Worm (Caenorhabditis elegans): ENCODE data around the gene F10B5.2.

The F10B5.2 gene

DNA sequence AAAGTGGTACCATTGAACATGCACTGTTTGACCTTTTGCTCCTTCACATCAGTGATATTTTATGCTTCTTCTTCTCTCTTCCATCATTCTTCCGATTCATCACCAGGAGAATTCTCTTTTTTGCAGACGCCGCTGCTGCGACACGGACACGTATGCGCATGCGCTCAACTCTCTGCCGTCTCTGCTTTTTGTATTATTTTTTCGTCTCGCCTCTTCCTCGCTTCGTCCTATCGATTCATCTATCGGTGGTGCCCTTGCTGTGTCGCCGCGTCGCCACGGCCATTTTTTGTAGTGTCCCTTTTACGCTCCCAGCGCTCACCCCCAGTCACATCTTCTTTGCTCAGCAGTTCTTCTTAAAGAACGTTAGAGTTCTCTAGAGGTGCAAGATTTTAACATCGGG is 18.4 kb upstream of the F10B5.2 start (continued):
- TF ChIP-seq cey-2 (tag; optimal IDR thresholded peaks at IDR 0.05; ENCODE audit: borderline replicate concordance, insufficient read depth) (no peak), madf-5 (GFP tag; IDR thresholded peaks at IDR 0.05) (no peak)

ce11 chrII:8126617-8127016 is 17.9 kb upstream of the F10B5.2 start:
- TF ChIP-seq spr-3 (GFP tag; optimal IDR thresholded peaks at IDR 0.05), result no peak
- no peak for TF ChIP-seq lin-13 (GFP tag; optimal IDR thresholded peaks at IDR 0.05)
- TF ChIP-seq mep-1 (tag; optimal IDR thresholded peaks at IDR 0.05), result no peak
- TF ChIP-seq Y105C5A.15 (GFP tag; IDR thresholded peaks at IDR 0.05), result no peak
- TF ChIP-seq dmd-8 (GFP tag; IDR thresholded peaks at IDR 0.05), result no peak
- no peak for TF ChIP-seq unc-39 (tag; optimal IDR thresholded peaks at IDR 0.05)
- no peak for TF ChIP-seq ztf-11 (tag; optimal IDR thresholded peaks at IDR 0.05)
- no peak for TF ChIP-seq D1046.2 (GFP tag; IDR thresholded peaks at IDR 0.05)
- no peak for TF ChIP-seq lin-39 (tag; optimal IDR thresholded peaks at IDR 0.05)
- no peak for TF ChIP-seq daf-16 (GFP tag; optimal IDR thresholded peaks at IDR 0.05)
- TF ChIP-seq daf-16 (tag; optimal IDR thresholded peaks at IDR 0.05), result peak; percentile 5
- no peak for TF ChIP-seq nhr-237 (tag; optimal IDR thresholded peaks at IDR 0.05)
- TF ChIP-seq snpc-1.2 (GFP tag; IDR thresholded peaks at IDR 0.05), result no peak
- no peak for TF ChIP-seq zfp-2 (tag; optimal IDR thresholded peaks at IDR 0.05)
- TF ChIP-seq nhr-77 (tag; optimal IDR thresholded peaks at IDR 0.05), result no peak
- peak; percentile 82 for TF ChIP-seq aha-1 (tag)
- no peak for TF ChIP-seq snpc-4 (tag; optimal IDR thresholded peaks at IDR 0.05)

- TF ChIP-seq mxl-3 (GFP tag; optimal IDR thresholded peaks at IDR 0.05) (peak; percentile 73), mep-1 (tag; optimal IDR thresholded peaks at IDR 0.05) (peak; percentile 29), lsy-2 (tag; optimal IDR thresholded peaks at IDR 0.05) (peak in 1 of 2 experiments; percentile 30), nhr-102 (tag; optimal IDR thresholded peaks at IDR 0.05) (peak; percentile 5), pqm-1 (tag; optimal IDR thresholded peaks at IDR 0.05) (peak; percentile 97), nhr-77 (tag; optimal IDR thresholded peaks at IDR 0.05) (peak; percentile 57), ceh-82 (tag; optimal IDR thresholded peaks at IDR 0.05) (no peak), ZK337.2 (GFP tag; IDR thresholded peaks at IDR 0.05) (no peak), nhr-11 (tag; optimal IDR thresholded peaks at IDR 0.05) (no peak), dmd-6 (GFP tag; IDR thresholded peaks at IDR 0.05) (peak; percentile 72), daf-16 (GFP tag; optimal IDR thresholded peaks at IDR 0.05) (no peak), daf-16 (tag; optimal IDR thresholded peaks at IDR 0.05) (peak; percentile 84), nhr-28 (tag; optimal IDR thresholded peaks at IDR 0.05) (peak; percentile 96), nhr-42 (GFP tag; IDR thresholded peaks at IDR 0.05) (no peak), mes-2 (tag; optimal IDR thresholded peaks at IDR 0.05; ENCODE audit: poor library complexity, severe bottlenecking) (peak; percentile 54), daf-8 (GFP tag; IDR thresholded peaks at IDR 0.05) (no peak), hlh-11 (tag; optimal IDR thresholded peaks at IDR 0.05) (peak; percentile 77), hmg-1.1 (GFP tag; IDR thresholded peaks at IDR 0.05) (no peak), duxl-1 (tag; optimal IDR thresholded peaks at IDR 0.05; ENCODE audit: poor library complexity) (peak; percentile 22), spr-3 (GFP tag; optimal IDR thresholded peaks at IDR 0.05) (no peak), dve-1 (tag; optimal IDR thresholded peaks at IDR 0.05; ENCODE audit: insufficient read depth) (peak; percentile 50), php-3 (GFP tag; IDR thresholded peaks at IDR 0.05) (peak; percentile 23; the same call in 1 of the 2 replicates), hlh-30 (tag; optimal IDR thresholded peaks at IDR 0.05; ENCODE audit: insufficient read depth) (peak; percentile 3), madf-9 (GFP tag; conservative IDR thresholded peaks at IDR 0.05) (no peak), nhr-10 (tag; optimal IDR thresholded peaks at IDR 0.05) (peak; percentile 4)
Observed at ce11 chrII:8127290-8127689, 17.3 kb upstream of the F10B5.2 start.

Measured in whole organism, L4 larva.